Worm (Caenorhabditis elegans): ENCODE results near the gene K08D8.1.

- TF ChIP-seq pqm-1 (tag; optimal IDR thresholded peaks at IDR 0.05) (no peak), ceh-6 (GFP tag; optimal IDR thresholded peaks at IDR 0.05) (no peak), elt-4 (tag; optimal IDR thresholded peaks at IDR 0.05) (no peak), dve-1 (tag; optimal IDR thresholded peaks at IDR 0.05) (no peak), elt-2 (tag; optimal IDR thresholded peaks at IDR 0.05) (no peak), ets-4 (tag; optimal IDR thresholded peaks at IDR 0.05) (no peak), ama-1 (optimal IDR thresholded peaks at IDR 0.05) (no peak), ceh-34 (tag; optimal IDR thresholded peaks at IDR 0.05) (no peak)
Measured at ce11 chrIV:12921027-12921426, 28.7 kb downstream of the K08D8.1 start, which contains the start of gene C32H11.4.

All from whole organism, late embryonic.